Worm (Caenorhabditis elegans) whole organism, L2 larva: ENCODE data around the gene fbf-2.

Experiments
- C34F6.9 ChIP-seq: fragments of 150-350 bp; optimal IDR thresholded peaks from 2 replicates; lab custom pipeline; 2014; ENCODE audit warnings: missing biosample characterization, missing genetic modification characterization
- F13H6.1 ChIP-seq: sonication (generic microtip); optimal IDR thresholded peaks from 2 replicates; lab custom pipeline; 2016; ENCODE audit warnings: missing genetic modification characterization, missing compliant biosample characterization
- R02D3.7 ChIP-seq: fragments of 150-350 bp; optimal IDR thresholded peaks from 2 replicates; lab custom pipeline; 2014; ENCODE audit warnings: missing biosample characterization, missing genetic modification characterization
- ZK546.5 ChIP-seq: sonication (generic microtip); optimal IDR thresholded peaks from 2 replicates; lab custom pipeline; 2017; ENCODE audit warnings: missing biosample characterization, missing genetic modification characterization
- aly-2 ChIP-seq: fragments of 150-350 bp; optimal IDR thresholded peaks from 2 replicates; lab custom pipeline; 2014; ENCODE audit warnings: missing biosample characterization, missing genetic modification characterization
- ceh-16 ChIP-seq: fragments of 150-350 bp; optimal IDR thresholded peaks from 2 replicates; lab custom pipeline; 2014; ENCODE audit warnings: missing biosample characterization, missing genetic modification characterization
- ceh-82 ChIP-seq: fragments of 150-350 bp; optimal IDR thresholded peaks from 2 replicates; lab custom pipeline; 2014; ENCODE audit warnings: missing biosample characterization, missing genetic modification characterization
- crh-2 ChIP-seq: sonication (generic microtip); optimal IDR thresholded peaks from 2 replicates; lab custom pipeline; 2017; ENCODE audit warnings: missing biosample characterization, missing genetic modification characterization
- egl-27 ChIP-seq: sonication (generic microtip); optimal IDR thresholded peaks from 3 replicates; lab custom pipeline; 2017; ENCODE audit warnings: missing biosample characterization, missing genetic modification reagents, missing genetic modification characterization
- elt-1 ChIP-seq: fragments of 150-350 bp; optimal IDR thresholded peaks from 2 replicates; lab custom pipeline; 2014; ENCODE audit warnings: missing biosample characterization, missing genetic modification characterization
- elt-3 ChIP-seq: sonication (generic microtip); optimal IDR thresholded peaks from 2 replicates; lab custom pipeline; 2017; ENCODE audit warnings: missing biosample characterization, missing genetic modification characterization
- fos-1 ChIP-seq: fragments of 150-350 bp; optimal IDR thresholded peaks from 2 replicates; lab custom pipeline; 2014; ENCODE audit warnings: missing biosample characterization, missing genetic modification characterization
- lin-11 ChIP-seq: fragments of 150-350 bp; sonication (generic microtip); optimal IDR thresholded peaks from 2 replicates; lab custom pipeline; 2014; ENCODE audit warnings: missing biosample characterization, missing genetic modification characterization, inconsistent platforms, mixed read lengths
- lin-13 ChIP-seq: fragments of 150-350 bp; optimal IDR thresholded peaks from 2 replicates; lab custom pipeline; 2014; ENCODE audit warnings: missing biosample characterization, missing genetic modification reagents, missing genetic modification characterization
- lsy-2 ChIP-seq, 2 experiments: fragments of 150-350 bp in 1 of 2; sonication (generic microtip) in 1 of 2; optimal IDR thresholded peaks; 2 replicates each; lab custom pipeline; 2014 to 2017; ENCODE audit warnings: missing biosample characterization in 2 of 2, missing genetic modification characterization in 2 of 2
- mdl-1 ChIP-seq, 2 experiments: fragments of 150-350 bp in 1 of 2; sonication (generic microtip) in 1 of 2; optimal IDR thresholded peaks; 2 replicates each; lab custom pipeline; 2017; ENCODE audit warnings: missing biosample characterization in 2 of 2, missing genetic modification characterization in 2 of 2
- nhr-11 ChIP-seq: fragments of 150-350 bp; optimal IDR thresholded peaks from 2 replicates; lab custom pipeline; 2014; ENCODE audit warnings: missing biosample characterization, missing genetic modification characterization
- nhr-12 ChIP-seq: fragments of 150-350 bp; optimal IDR thresholded peaks from 2 replicates; lab custom pipeline; 2014; ENCODE audit warnings: missing biosample characterization, missing genetic modification characterization
- nhr-129 ChIP-seq: fragments of 150-350 bp; optimal IDR thresholded peaks from 2 replicates; lab custom pipeline; 2014; ENCODE audit warnings: missing biosample characterization, missing genetic modification characterization
- nhr-21 ChIP-seq: fragments of 150-350 bp; optimal IDR thresholded peaks from 2 replicates; lab custom pipeline; 2014; ENCODE audit warnings: missing biosample characterization, missing genetic modification characterization
- nhr-23 ChIP-seq: fragments of 150-350 bp; optimal IDR thresholded peaks from 2 replicates; lab custom pipeline; 2014; ENCODE audit warnings: missing biosample characterization, missing genetic modification reagents, missing genetic modification characterization
- nhr-237 ChIP-seq: fragments of 150-350 bp; optimal IDR thresholded peaks from 2 replicates; lab custom pipeline; 2014; ENCODE audit warnings: missing biosample characterization, missing genetic modification characterization
- nhr-6 ChIP-seq: fragments of 150-350 bp; optimal IDR thresholded peaks from 2 replicates; lab custom pipeline; 2014; ENCODE audit warnings: missing biosample characterization, missing genetic modification characterization
- nhr-77 ChIP-seq: fragments of 150-350 bp; optimal IDR thresholded peaks from 2 replicates; lab custom pipeline; 2014; ENCODE audit warnings: missing biosample characterization, missing genetic modification characterization
- peb-1 ChIP-seq: fragments of 150-350 bp; optimal IDR thresholded peaks from 2 replicates; lab custom pipeline; 2014; ENCODE audit warnings: missing biosample characterization, missing genetic modification characterization
- skn-1 ChIP-seq: sonication (generic microtip); optimal IDR thresholded peaks from 2 replicates; lab custom pipeline; 2017; ENCODE audit warnings: missing biosample characterization, missing genetic modification characterization
- sma-9 ChIP-seq, 2 experiments: fragments of 150-350 bp in 1 of 2; sonication (generic microtip) in 1 of 2; optimal IDR thresholded peaks; 2 replicates each; lab custom pipeline; 2014 to 2016; ENCODE audit warnings: missing genetic modification characterization in 2 of 2, mild to moderate bottlenecking in 1 of 2, missing biosample characterization in 1 of 2, missing compliant biosample characterization in 1 of 2, missing genetic modification reagents in 1 of 2, moderate library complexity in 1 of 2
- unc-39 ChIP-seq: fragments of 150-350 bp; optimal IDR thresholded peaks from 2 replicates; lab custom pipeline; 2014; ENCODE audit warnings: missing biosample characterization, missing genetic modification characterization
- unc-55 ChIP-seq: fragments of 150-350 bp; sonication (generic microtip); optimal IDR thresholded peaks from 3 replicates; lab custom pipeline; 2014; ENCODE audit warnings: missing biosample characterization, missing genetic modification reagents, missing genetic modification characterization
- zag-1 ChIP-seq: fragments of 150-350 bp; optimal IDR thresholded peaks from 2 replicates; lab custom pipeline; 2014; ENCODE audit warnings: missing biosample characterization, missing genetic modification characterization
- ztf-1 ChIP-seq: fragments of 200-800 bp; sonication (Bioruptor generic); conservative IDR thresholded peaks from 2 replicates; pipeline ENCODE4 v1.3.6; 2022; ENCODE audit warnings: missing genetic modification characterization, missing compliant biosample characterization
- ztf-11 ChIP-seq: sonication (generic microtip); optimal IDR thresholded peaks from 2 replicates; lab custom pipeline; 2017; ENCODE audit warnings: missing biosample characterization, missing genetic modification characterization
- ztf-4 ChIP-seq: fragments of 150-350 bp; optimal IDR thresholded peaks from 2 replicates; lab custom pipeline; 2014; ENCODE audit warnings: missing biosample characterization, missing genetic modification characterization

fbf-2 gene

ce11 chrII:6132595-6132994 lies 41.3 kb upstream of the fbf-2 start, which contains the start of gene abts-3:
Gene abts-3, plus strand, starts transcription at chrII:6132895.
- TF ChIP-seq nhr-11 (tag; lab: Kevin White, UChicago): no peak
- no peak for TF ChIP-seq crh-2
- no peak for TF ChIP-seq R02D3.7 (tag; lab: Kevin White, UChicago)
- TF ChIP-seq skn-1 (tag; lab: Kevin White, UChicago): no peak

DNA sequence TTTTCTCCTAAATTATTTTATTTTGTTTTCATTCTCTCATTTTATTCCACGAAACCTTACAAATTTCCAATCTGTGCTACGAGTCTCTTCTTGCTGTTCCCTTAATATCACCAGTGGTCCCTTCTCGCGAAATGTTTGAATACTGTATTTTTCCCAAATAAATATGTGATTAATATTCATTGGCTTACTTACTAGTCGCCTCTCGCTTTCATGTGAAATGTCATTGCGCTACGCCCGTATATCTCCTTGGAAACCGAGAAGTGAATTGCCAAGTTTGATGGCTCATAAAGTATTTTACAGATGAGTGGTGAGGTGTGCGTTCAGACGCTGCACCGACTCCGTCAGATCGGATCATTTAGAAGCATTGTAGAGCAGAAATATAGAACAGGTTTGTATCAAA lies 34.0 kb upstream of the fbf-2 start, which contains the start of gene rars-2:
Gene rars-2, plus strand, starts transcription at position 301 of the 400 bp plus-strand sequence.
- TF ChIP-seq ztf-1 (no peak), ZK546.5 (tag; lab: Kevin White, UChicago) (no peak), lsy-2 (tag; optimal IDR thresholded peaks at IDR 0.05; lab: Kevin White, UChicago) (no peak), ztf-11 (no peak), nhr-6 (tag; lab: Kevin White, UChicago) (no peak), unc-55 (GFP tag; lab: Kevin White, UChicago) (no peak), mdl-1 (tag; optimal IDR thresholded peaks at IDR 0.05; lab: Kevin White, UChicago) (no peak), F13H6.1 (no peak), peb-1 (no peak), nhr-23 (tag; lab: Kevin White, UChicago) (no peak), nhr-77 (tag; lab: Kevin White, UChicago) (no peak), aly-2 (tag; lab: Kevin White, UChicago) (no peak), egl-27 (no peak), lin-13 (GFP tag; lab: Kevin White, UChicago) (no peak)

ce11 chrII:6123513-6123912 lies 32.2 kb upstream of the fbf-2 start, which contains the start of gene C29H12.2:
Gene C29H12.2, plus strand, starts transcription at chrII:6123809.
- TF ChIP-seq peb-1 (no peak), nhr-129 (tag; lab: Kevin White, UChicago) (peak; percentile 41), C34F6.9 (peak; percentile 30)

- no peak for TF ChIP-seq egl-27
- TF ChIP-seq fos-1 (tag; lab: Kevin White, UChicago): peak; percentile 78
- no peak for TF ChIP-seq lin-11 (tag; lab: Kevin White, UChicago)
- TF ChIP-seq skn-1 (tag; lab: Kevin White, UChicago): no peak
- TF ChIP-seq nhr-237 (tag; lab: Kevin White, UChicago): no peak
- no peak for TF ChIP-seq nhr-23 (tag; lab: Kevin White, UChicago)
- no peak for TF ChIP-seq nhr-12
- TF ChIP-seq nhr-77 (tag; lab: Kevin White, UChicago): no peak
- TF ChIP-seq lsy-2 (tag; optimal IDR thresholded peaks at IDR 0.05; lab: Kevin White, UChicago): peak in 1 of 2 experiments; percentile 18
- no peak for TF ChIP-seq elt-1 (tag; lab: Kevin White, UChicago)
- no peak for TF ChIP-seq ceh-16 (tag; lab: Kevin White, UChicago)
- no peak for TF ChIP-seq zag-1 (tag; lab: Kevin White, UChicago)
- TF ChIP-seq unc-55 (GFP tag; lab: Kevin White, UChicago): peak; percentile 54
- TF ChIP-seq C34F6.9: peak; percentile 60
Observed at ce11 chrII:6122641-6123424, 31.6 kb upstream of the fbf-2 start.

DNA sequence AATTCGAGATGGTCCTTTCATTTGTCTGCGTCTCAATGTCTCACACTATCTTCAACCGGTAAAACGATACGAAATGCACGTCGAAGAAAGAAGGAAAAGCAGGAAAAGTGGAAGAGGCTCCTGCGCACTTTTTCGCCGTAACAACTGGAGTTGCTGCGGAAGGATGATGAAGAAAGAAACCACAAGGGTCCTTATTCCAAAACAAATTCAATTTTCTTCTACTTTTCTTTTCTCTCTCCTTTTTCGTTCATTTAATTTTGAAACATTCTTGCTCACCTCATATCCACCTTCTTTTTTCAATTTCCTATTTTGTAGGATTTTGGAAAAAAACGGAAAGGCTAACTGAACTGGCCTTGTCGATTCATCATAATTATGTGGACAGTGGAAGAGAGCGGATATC lies 29.3 kb upstream of the fbf-2 start:
- TF ChIP-seq sma-9 (GFP tag; optimal IDR thresholded peaks at IDR 0.05; lab: Kevin White, UChicago) (no peak), sma-9 (tag; optimal IDR thresholded peaks at IDR 0.05; lab: Kevin White, UChicago) (no peak), peb-1 (no peak), ceh-82 (tag; lab: Kevin White, UChicago) (no peak), nhr-129 (tag; lab: Kevin White, UChicago) (no peak), unc-39 (tag; lab: Kevin White, UChicago) (no peak), ztf-11 (no peak), lsy-2 (tag; optimal IDR thresholded peaks at IDR 0.05; lab: Kevin White, UChicago) (no peak), egl-27 (no peak), elt-1 (tag; lab: Kevin White, UChicago) (no peak), nhr-21 (tag; lab: Kevin White, UChicago) (no peak), ztf-4 (no peak), elt-3 (tag; lab: Kevin White, UChicago) (no peak)
